Fruit fly (Drosophila melanogaster) whole organism, embryonic: ENCODE results near the gene Dtg.

Experiments used
- BEAF-32 ChIP-seq: fragments of 200-800 bp; sonication (Bioruptor generic); optimal IDR thresholded peaks from 3 replicates; lab custom pipeline; 2017; ENCODE audit warnings: missing biosample characterization, missing genetic modification characterization, mild to moderate bottlenecking, moderate library complexity, missing genetic modification reagents
- BtbVII ChIP-seq: fragments of 200-800 bp; sonication (Bioruptor generic); optimal IDR thresholded peaks from 3 replicates; lab custom pipeline; 2017; ENCODE audit warnings: missing biosample characterization, mild to moderate bottlenecking, missing genetic modification characterization
- CG10147 ChIP-seq: fragments of 200-800 bp; sonication (Bioruptor generic); optimal IDR thresholded peaks from 2 replicates; lab custom pipeline; 2019; ENCODE audit warnings: missing biosample characterization, mild to moderate bottlenecking, missing genetic modification characterization, moderate library complexity
- CG11696 ChIP-seq: fragments of 200-800 bp; sonication (Bioruptor generic); IDR thresholded peaks from 2 replicates; pipeline ENCODE4 v1.3.6; 2022; ENCODE audit warnings: missing biosample characterization, missing genetic modification characterization
- CG12744 ChIP-seq: fragments of 200-800 bp; sonication (Bioruptor generic); optimal IDR thresholded peaks from 2 replicates; lab custom pipeline; 2016; ENCODE audit warnings: missing biosample characterization, missing genetic modification characterization
- CG13775 ChIP-seq: fragments of 200-800 bp; sonication (Bioruptor generic); optimal IDR thresholded peaks from 3 replicates; lab custom pipeline; 2017; ENCODE audit warnings: missing biosample characterization, mild to moderate bottlenecking, missing genetic modification characterization
- CG14050 ChIP-seq: fragments of 200-800 bp; sonication (Bioruptor generic); IDR thresholded peaks from 3 replicates; pipeline ENCODE4 v1.3.6; 2022; ENCODE audit warnings: missing biosample characterization, missing genetic modification characterization
- CG14710 ChIP-seq: fragments of 200-800 bp; sonication (Bioruptor generic); optimal IDR thresholded peaks from 3 replicates; lab custom pipeline; 2019; ENCODE audit warnings: missing biosample characterization, mild to moderate bottlenecking, missing genetic modification characterization, moderate library complexity
- CG14860 ChIP-seq: fragments of 200-800 bp; sonication (Bioruptor generic); IDR thresholded peaks from 3 replicates; pipeline ENCODE4 v1.3.6; 2022; ENCODE audit warnings: missing biosample characterization, missing genetic modification characterization; ENCODE audit not compliant: partially characterized antibody
- CG1792 ChIP-seq: fragments of 200-800 bp; sonication (Bioruptor generic); optimal IDR thresholded peaks from 2 replicates; lab custom pipeline; 2016; ENCODE audit warnings: missing biosample characterization, missing genetic modification characterization
- CG2889 ChIP-seq: fragments of 200-800 bp; sonication (Bioruptor generic); IDR thresholded peaks from 3 replicates; pipeline ENCODE4 v1.3.6; 2022; ENCODE audit warnings: missing biosample characterization, missing genetic modification characterization
- CG3281 ChIP-seq: fragments of 200-800 bp; sonication (Bioruptor generic); optimal IDR thresholded peaks from 3 replicates; lab custom pipeline; 2017; ENCODE audit warnings: missing biosample characterization, mild to moderate bottlenecking, missing genetic modification characterization
- CG6854 ChIP-seq: fragments of 200-800 bp; sonication (Bioruptor generic); optimal IDR thresholded peaks from 3 replicates; lab custom pipeline; 2017; ENCODE audit warnings: missing biosample characterization, mild to moderate bottlenecking, missing genetic modification characterization
- CG7372 ChIP-seq: fragments of 200-800 bp; sonication (Bioruptor generic); IDR thresholded peaks from 2 replicates; pipeline ENCODE4 v1.3.6; 2022; ENCODE audit warnings: missing biosample characterization, missing genetic modification characterization
- CG7786 ChIP-seq: fragments of 200-800 bp; sonication (Bioruptor generic); optimal IDR thresholded peaks from 2 replicates; lab custom pipeline; 2016; ENCODE audit warnings: missing biosample characterization, missing genetic modification characterization
- CG8281 ChIP-seq: fragments of 200-800 bp; sonication (Bioruptor generic); optimal IDR thresholded peaks from 2 replicates; lab custom pipeline; 2018; ENCODE audit warnings: missing biosample characterization, mild to moderate bottlenecking, missing genetic modification characterization, moderate library complexity
- CG8359 ChIP-seq: fragments of 200-800 bp; sonication (Bioruptor generic); optimal IDR thresholded peaks from 2 replicates; lab custom pipeline; 2017; ENCODE audit warnings: missing biosample characterization, mild to moderate bottlenecking, missing genetic modification characterization, borderline replicate concordance
- CG8924 ChIP-seq: fragments of 200-800 bp; optimal IDR thresholded peaks from 3 replicates; lab custom pipeline; 2019; ENCODE audit warnings: missing biosample characterization, mild to moderate bottlenecking, missing genetic modification characterization, moderate library complexity
- CG8944 ChIP-seq: fragments of 200-800 bp; sonication (Bioruptor generic); optimal IDR thresholded peaks from 3 replicates; lab custom pipeline; 2016; ENCODE audit warnings: missing biosample characterization, missing genetic modification characterization
- CG9817 ChIP-seq: fragments of 200-800 bp; sonication (Bioruptor generic); optimal IDR thresholded peaks from 2 replicates; lab custom pipeline; 2018; ENCODE audit warnings: missing biosample characterization, mild to moderate bottlenecking, missing genetic modification characterization, moderate library complexity
- CoRest ChIP-seq: fragments of 200-800 bp; sonication (Bioruptor generic); optimal IDR thresholded peaks from 3 replicates; lab custom pipeline; 2018; ENCODE audit warnings: missing biosample characterization, mild to moderate bottlenecking, missing genetic modification characterization, moderate library complexity
- CrebB ChIP-seq: fragments of 200-800 bp; sonication (Bioruptor generic); optimal IDR thresholded peaks from 3 replicates; lab custom pipeline; 2018; ENCODE audit warnings: missing biosample characterization, mild to moderate bottlenecking, missing genetic modification characterization
- Dp ChIP-seq: fragments of 200-800 bp; sonication (Bioruptor generic); optimal IDR thresholded peaks from 2 replicates; lab custom pipeline; 2018; ENCODE audit warnings: missing biosample characterization, mild to moderate bottlenecking, missing genetic modification characterization, moderate library complexity
- Ets65A ChIP-seq: fragments of 200-800 bp; sonication (Bioruptor generic); peaks from one replicate; lab custom pipeline; 2016; ENCODE audit warnings: missing biosample characterization, missing genetic modification characterization
- Hmr ChIP-seq: fragments of 200-800 bp; sonication (Bioruptor generic); optimal IDR thresholded peaks from 3 replicates; lab custom pipeline; 2017; ENCODE audit warnings: mild to moderate bottlenecking, missing biosample characterization, missing genetic modification reagents, missing genetic modification characterization
- Hmx ChIP-seq: fragments of 200-800 bp; sonication (Bioruptor generic); optimal IDR thresholded peaks from 2 replicates; lab custom pipeline; 2016; ENCODE audit warnings: missing biosample characterization, missing genetic modification characterization
- Mad ChIP-seq: fragments of 200-800 bp; sonication (Bioruptor generic); optimal IDR thresholded peaks from 2 replicates; lab custom pipeline; 2016; ENCODE audit warnings: missing biosample characterization, missing genetic modification characterization
- Mes4 ChIP-seq: fragments of 200-800 bp; sonication (Bioruptor generic); optimal IDR thresholded peaks from 2 replicates; lab custom pipeline; 2016; ENCODE audit warnings: missing biosample characterization, missing genetic modification characterization
- Myb ChIP-seq: fragments of 200-800 bp; sonication (Bioruptor generic); optimal IDR thresholded peaks from 2 replicates; lab custom pipeline; 2016; ENCODE audit warnings: missing biosample characterization, missing genetic modification characterization
- Opbp ChIP-seq: fragments of 200-800 bp; sonication (Bioruptor generic); IDR thresholded peaks from 3 replicates; pipeline ENCODE4 v1.3.6; 2022; ENCODE audit warnings: missing biosample characterization, missing genetic modification characterization; ENCODE audit not compliant: partially characterized antibody
- PHDP ChIP-seq: fragments of 200-800 bp; sonication (Bioruptor generic); optimal IDR thresholded peaks from 3 replicates; lab custom pipeline; 2018; ENCODE audit warnings: missing biosample characterization, mild to moderate bottlenecking, missing genetic modification characterization, moderate library complexity
- Sox102F ChIP-seq: fragments of 200-800 bp; sonication (Bioruptor generic); optimal IDR thresholded peaks from 2 replicates; lab custom pipeline; 2018; ENCODE audit warnings: missing biosample characterization, mild to moderate bottlenecking, missing genetic modification characterization, moderate library complexity
- az2 ChIP-seq: fragments of 200-800 bp; sonication (Bioruptor generic); optimal IDR thresholded peaks from 3 replicates; lab custom pipeline; 2016; ENCODE audit warnings: missing biosample characterization, missing genetic modification characterization
- br ChIP-seq: fragments of >200 bp; optimal IDR thresholded peaks from 2 replicates; lab custom pipeline; 2017
- dan ChIP-seq: fragments of 200-800 bp; sonication (Bioruptor generic); IDR thresholded peaks from 2 replicates; pipeline ENCODE4 v1.3.6; 2022; ENCODE audit warnings: missing biosample characterization, missing genetic modification characterization
- dmrt99B ChIP-seq: fragments of 200-800 bp; sonication (Bioruptor generic); optimal IDR thresholded peaks from 2 replicates; lab custom pipeline; 2018; ENCODE audit warnings: missing biosample characterization, mild to moderate bottlenecking, missing genetic modification characterization, moderate library complexity
- dpn ChIP-seq, 2 experiments: fragments of 200-800 bp; sonication (Bioruptor generic); optimal IDR thresholded peaks; 3 replicates each; lab custom pipeline; 2016; ENCODE audit warnings: missing biosample characterization in 2 of 2, missing genetic modification characterization in 2 of 2
- gcm ChIP-seq: fragments of 200-800 bp; sonication (Bioruptor generic); optimal IDR thresholded peaks from 2 replicates; lab custom pipeline; 2019; ENCODE audit warnings: missing biosample characterization, mild to moderate bottlenecking, missing genetic modification characterization, moderate library complexity
- gfzf ChIP-seq: fragments of 200-800 bp; sonication (Bioruptor generic); optimal IDR thresholded peaks from 2 replicates; lab custom pipeline; 2016; ENCODE audit warnings: missing biosample characterization, mild to moderate bottlenecking, missing genetic modification characterization, moderate library complexity
- nau ChIP-seq: fragments of 200-800 bp; sonication (Bioruptor generic); optimal IDR thresholded peaks from 3 replicates; lab custom pipeline; 2017; ENCODE audit warnings: missing biosample characterization, mild to moderate bottlenecking, missing genetic modification characterization, missing genetic modification reagents
- psq ChIP-seq: fragments of 200-800 bp; sonication (Bioruptor generic); optimal IDR thresholded peaks from 2 replicates; lab custom pipeline; 2017; ENCODE audit warnings: missing biosample characterization, missing genetic modification characterization
- repo ChIP-seq: fragments of 200-800 bp; sonication (Bioruptor generic); optimal IDR thresholded peaks from 2 replicates; lab custom pipeline; 2016; ENCODE audit warnings: missing biosample characterization, missing genetic modification characterization
- ro ChIP-seq: fragments of 200-800 bp; sonication (Bioruptor generic); IDR thresholded peaks from 2 replicates; pipeline ENCODE4 v1.3.6; 2022; ENCODE audit warnings: missing biosample characterization, missing genetic modification characterization
- run ChIP-seq: fragments of 200-800 bp; sonication (Bioruptor generic); optimal IDR thresholded peaks from 3 replicates; lab custom pipeline; 2018; ENCODE audit warnings: missing biosample characterization, mild to moderate bottlenecking, missing genetic modification characterization
- sc ChIP-seq, 3 experiments: fragments of >200 bp in 2 of 3; fragments of 200-800 bp in 1 of 3; sonication (Bioruptor generic) in 1 of 3; optimal IDR thresholded peaks; 2 replicates in 2 of 3; 3 replicates in 1 of 3; lab custom pipeline; 2017; ENCODE audit warnings: mild to moderate bottlenecking in 1 of 3, missing biosample characterization in 1 of 3, missing genetic modification characterization in 1 of 3, missing genetic modification reagents in 1 of 3
- sna ChIP-seq: fragments of 200-800 bp; sonication (Bioruptor generic); IDR thresholded peaks from 2 replicates; pipeline ENCODE4 v1.3.6; 2022; ENCODE audit warnings: missing biosample characterization, missing genetic modification characterization; ENCODE audit not compliant: partially characterized antibody
- tna ChIP-seq: fragments of 200-800 bp; sonication (Bioruptor generic); IDR thresholded peaks from 2 replicates; pipeline ENCODE4 v1.3.6; 2022; ENCODE audit warnings: missing biosample characterization, missing genetic modification characterization; ENCODE audit not compliant: partially characterized antibody
- zfh2 ChIP-seq: fragments of 200-800 bp; sonication (Bioruptor generic); optimal IDR thresholded peaks from 2 replicates; lab custom pipeline; 2016; ENCODE audit warnings: missing biosample characterization, missing genetic modification characterization

Dtg gene

DNA sequence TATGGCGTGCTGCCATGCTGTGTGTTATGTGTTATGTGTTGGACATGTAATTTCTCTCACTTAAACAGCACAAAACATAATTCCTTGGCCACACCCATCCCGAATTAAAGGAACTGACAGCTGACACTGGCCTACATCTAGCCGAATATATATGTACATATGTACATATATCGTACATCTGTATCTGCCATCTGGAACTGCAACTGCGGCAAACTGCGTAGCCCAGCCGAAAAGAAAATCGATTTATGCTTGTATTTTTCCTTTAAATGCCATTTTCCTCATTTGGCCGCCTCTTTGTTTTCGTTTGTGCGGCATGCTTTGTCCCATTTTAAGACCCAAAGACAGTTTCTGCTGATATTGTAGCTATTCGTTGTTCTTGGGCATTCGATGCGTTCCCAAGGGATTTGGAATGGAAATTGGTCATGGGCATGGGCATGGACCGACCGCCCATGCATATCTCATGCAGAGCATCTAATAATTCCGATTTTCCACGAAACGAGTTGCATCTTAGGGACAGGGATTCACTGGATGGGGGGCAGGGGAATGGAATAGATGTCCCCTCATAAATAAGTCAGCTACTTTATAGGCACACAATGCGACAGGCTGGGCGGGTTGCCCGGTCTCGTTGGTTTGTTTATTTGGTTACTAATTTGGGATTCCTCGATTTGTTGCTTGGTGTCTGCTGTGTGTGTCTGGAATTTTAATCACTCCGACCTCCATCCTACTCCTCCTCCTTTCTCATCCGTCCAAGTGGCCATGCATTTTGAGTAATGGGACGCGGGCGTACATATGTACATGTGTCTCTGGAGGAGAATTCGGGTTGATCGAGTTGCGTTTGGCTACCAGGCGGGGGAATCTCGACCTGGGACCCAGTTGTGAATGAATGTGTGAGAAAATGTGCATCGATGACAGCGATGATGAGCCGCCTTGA, 1.5 kb downstream of the Dtg start (continued):
- TF ChIP-seq CG11696 (GFP tag; lab: Robert Waterston, UW) (no peak), psq (GFP tag; lab: Kevin White, UChicago) (no peak), CG8944 (no peak), CG14050 (GFP tag; lab: Robert Waterston, UW) (no peak), Hmx (no peak), CG9817 (no peak), gfzf (GFP tag; lab: Kevin White, UChicago) (no peak), CG7786 (GFP tag; lab: Kevin White, UChicago) (no peak), tna (no peak)

dm6 chr3R:12650537-12650936, 2.7 kb downstream of the Dtg start:
- TF ChIP-seq CoRest (tag; lab: Kevin White, UChicago): no peak
- no peak for TF ChIP-seq CG12744 (GFP tag; lab: Kevin White, UChicago)
- TF ChIP-seq CG7372 (GFP tag; lab: Robert Waterston, UW): no peak
- no peak for TF ChIP-seq CG8281
- no peak for TF ChIP-seq dan (GFP tag; lab: Robert Waterston, UW)
- TF ChIP-seq CG1792 (GFP tag; lab: Kevin White, UChicago): no peak
- TF ChIP-seq ro (GFP tag; lab: Robert Waterston, UW): no peak
- no peak for TF ChIP-seq az2 (GFP tag; lab: Kevin White, UChicago)
- no peak for TF ChIP-seq CrebB (tag; lab: Kevin White, UChicago)
- no peak for TF ChIP-seq PHDP (tag; lab: Kevin White, UChicago)
- TF ChIP-seq Sox102F (GFP tag; lab: Kevin White, UChicago): no peak
- TF ChIP-seq gcm (GFP tag; lab: Kevin White, UChicago): no peak
- no peak for TF ChIP-seq Mes4 (GFP tag; lab: Kevin White, UChicago)
- no peak for TF ChIP-seq repo (GFP tag; lab: Kevin White, UChicago)
- TF ChIP-seq br (lab: Kevin White, UChicago): no peak
- peak; percentile 49; the same call in 2 of the 3 replicates for TF ChIP-seq Opbp (GFP tag; lab: Robert Waterston, UW)
- TF ChIP-seq Hmr (GFP tag; lab: Kevin White, UChicago): peak; percentile 18
- no peak for TF ChIP-seq BtbVII (GFP tag; lab: Kevin White, UChicago)
- no peak for TF ChIP-seq CG14860 (GFP tag; lab: Robert Waterston, UW)
- no peak for TF ChIP-seq nau (GFP tag; lab: Kevin White, UChicago)
- no peak for TF ChIP-seq run
- TF ChIP-seq CG14710: peak; percentile 61
- TF ChIP-seq zfh2: no peak
- TF ChIP-seq dmrt99B (tag; lab: Kevin White, UChicago): no peak
- no peak for TF ChIP-seq Myb
- TF ChIP-seq Dp (GFP tag; lab: Kevin White, UChicago): no peak
- TF ChIP-seq CG13775 (GFP tag; lab: Kevin White, UChicago): no peak
- TF ChIP-seq sc (optimal IDR thresholded peaks at IDR 0.05; lab: Kevin White, UChicago): no peak
- TF ChIP-seq sc (GFP tag; optimal IDR thresholded peaks at IDR 0.05; lab: Kevin White, UChicago): no peak
- no peak for TF ChIP-seq CG8359
- no peak for TF ChIP-seq CG3281 (GFP tag; lab: Kevin White, UChicago)
- TF ChIP-seq CG6854 (GFP tag; lab: Kevin White, UChicago): no peak
- TF ChIP-seq CG10147 (GFP tag; lab: Kevin White, UChicago): no peak
- no peak for TF ChIP-seq CG8924 (tag; lab: Kevin White, UChicago)
- TF ChIP-seq CG2889: no peak
- no peak for TF ChIP-seq BEAF-32 (GFP tag; lab: Kevin White, UChicago)
- TF ChIP-seq Mad (GFP tag; lab: Kevin White, UChicago): no peak
- no peak for TF ChIP-seq dpn (GFP tag; optimal IDR thresholded peaks at IDR 0.05; lab: Kevin White, UChicago)
- TF ChIP-seq sna (GFP tag; lab: Robert Waterston, UW): no peak
- no peak for TF ChIP-seq Ets65A
